Fruit fly (Drosophila melanogaster): ENCODE measurements around the gene eys.

DNA sequence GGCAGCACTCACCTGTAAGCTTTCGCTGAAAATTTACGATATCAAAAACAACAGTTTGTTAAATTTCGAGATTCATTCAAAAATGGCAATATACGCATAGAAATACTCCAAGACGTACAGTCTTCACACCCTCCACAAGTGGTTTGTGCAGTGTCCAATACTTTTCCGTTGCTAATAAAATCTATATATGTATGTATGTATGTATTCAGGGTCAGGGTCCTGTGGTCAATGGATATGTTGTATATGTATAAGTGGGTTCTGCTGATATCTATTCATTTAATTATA, 64.9 kb downstream of the eys start:
- no peak for TF ChIP-seq spab (GFP tag; optimal IDR thresholded peaks at IDR 0.05)
- no peak for TF ChIP-seq Sox14 (GFP tag; optimal IDR thresholded peaks at IDR 0.05)
- no peak for TF ChIP-seq Eip93F (GFP tag; optimal IDR thresholded peaks at IDR 0.05)
- TF ChIP-seq topi (GFP tag; optimal IDR thresholded peaks at IDR 0.05) = no peak
- no peak for TF ChIP-seq esn (GFP tag; optimal IDR thresholded peaks at IDR 0.05)
- TF ChIP-seq CG6792 (GFP tag; optimal IDR thresholded peaks at IDR 0.05) = no peak
- TF ChIP-seq fd85E (GFP tag; optimal IDR thresholded peaks at IDR 0.05) = no peak
- TF ChIP-seq OdsH (GFP tag; optimal IDR thresholded peaks at IDR 0.05) = no peak
- no peak for TF ChIP-seq salr (GFP tag; optimal IDR thresholded peaks at IDR 0.05)
- no peak for TF ChIP-seq Sox102F (GFP tag; optimal IDR thresholded peaks at IDR 0.05)
- TF ChIP-seq CG11294 (GFP tag; IDR thresholded peaks at IDR 0.05) = no peak
- no peak for TF ChIP-seq net (GFP tag; optimal IDR thresholded peaks at IDR 0.05)
